Fruit fly (Drosophila melanogaster): ENCODE data around the gene Teh3.

The Teh3 gene

dm6 chr3L:4169957-4170651 lies 14.4 kb downstream of the Teh3 start, which contains the start of gene Ero1L:
Gene Ero1L (plus strand): TSS chr3L:4170404.
- TF ChIP-seq dsf (GFP tag; optimal IDR thresholded peaks at IDR 0.05; ENCODE audit: borderline replicate concordance) = no peak
- TF ChIP-seq CrebA (GFP tag; optimal IDR thresholded peaks at IDR 0.05; ENCODE audit: borderline replicate concordance) = peak; percentile 51
- no peak for TF ChIP-seq pan (optimal IDR thresholded peaks at IDR 0.05)
- no peak for TF ChIP-seq Rel (GFP tag; optimal IDR thresholded peaks at IDR 0.05)
- peak; percentile 67 for TF ChIP-seq Rel (tag; optimal IDR thresholded peaks at IDR 0.05)
- TF ChIP-seq tai (GFP tag; optimal IDR thresholded peaks at IDR 0.05) = no peak
- no peak for TF ChIP-seq Mio (GFP tag; optimal IDR thresholded peaks at IDR 0.05)
- no peak for TF ChIP-seq jim (GFP tag; optimal IDR thresholded peaks at IDR 0.05)
- no peak for TF ChIP-seq Myc (optimal IDR thresholded peaks at IDR 0.05)
- no peak for TF ChIP-seq Hr83 (GFP tag; optimal IDR thresholded peaks at IDR 0.05; ENCODE audit: poor library complexity, severe bottlenecking)
- peak; percentile 14 for TF ChIP-seq psq (GFP tag; optimal IDR thresholded peaks at IDR 0.05)
- no peak for TF ChIP-seq GATAd (GFP tag; optimal IDR thresholded peaks at IDR 0.05)
- peak; percentile 40 for TF ChIP-seq Dif (GFP tag; optimal IDR thresholded peaks at IDR 0.05; ENCODE audit: partially characterized antibody)
- no peak for TF ChIP-seq Sp1 (GFP tag; optimal IDR thresholded peaks at IDR 0.05)
- no peak for TF ChIP-seq dl (GFP tag; optimal IDR thresholded peaks at IDR 0.05; ENCODE audit: insufficient read depth in 1 of 2, partially characterized antibody in 2 of 2)
- TF ChIP-seq sv (GFP tag; optimal IDR thresholded peaks at IDR 0.05) = no peak
- TF ChIP-seq Hnf4 (GFP tag; optimal IDR thresholded peaks at IDR 0.05) = peak; percentile 24
- no peak for TF ChIP-seq sage (GFP tag; optimal IDR thresholded peaks at IDR 0.05)
- TF ChIP-seq h (GFP tag; optimal IDR thresholded peaks at IDR 0.05) = peak; percentile 3
- TF ChIP-seq HLH106 (tag; optimal IDR thresholded peaks at IDR 0.05) = peak; percentile 51

dm6 chr3L:4167353-4167842 lies 17.1 kb downstream of the Teh3 start, which contains the start of gene mas:
Gene mas (minus strand): TSS chr3L:4167464.
- TF ChIP-seq fru (GFP tag; optimal IDR thresholded peaks at IDR 0.05) (peak; percentile 22), dl (GFP tag; optimal IDR thresholded peaks at IDR 0.05; ENCODE audit: insufficient read depth in 1 of 2, partially characterized antibody in 2 of 2) (peak; percentile 38 to 89), Dif (GFP tag; optimal IDR thresholded peaks at IDR 0.05; ENCODE audit: partially characterized antibody) (peak; percentile 91), Hnf4 (GFP tag; optimal IDR thresholded peaks at IDR 0.05) (no peak)

- TF ChIP-seq GATAd (GFP tag; optimal IDR thresholded peaks at IDR 0.05) (no peak), Sp1 (GFP tag; optimal IDR thresholded peaks at IDR 0.05) (peak; percentile 44), CrebA (GFP tag; optimal IDR thresholded peaks at IDR 0.05; ENCODE audit: borderline replicate concordance) (peak; percentile 62), Myc (optimal IDR thresholded peaks at IDR 0.05) (no peak)
Measured at dm6 chr3L:4160926-4161325, 23.5 kb downstream of the Teh3 start, which contains the start of gene nab. Gene nab (minus strand): TSS chr3L:4160932.

- TF ChIP-seq Mio (GFP tag; optimal IDR thresholded peaks at IDR 0.05) = no peak
- no peak for TF ChIP-seq Vsx2 (GFP tag; optimal IDR thresholded peaks at IDR 0.05; ENCODE audit: partially characterized antibody)
- TF ChIP-seq foxo (GFP tag; optimal IDR thresholded peaks at IDR 0.05) = no peak
- TF ChIP-seq GATAd (GFP tag; optimal IDR thresholded peaks at IDR 0.05) = no peak
- TF ChIP-seq h (GFP tag; optimal IDR thresholded peaks at IDR 0.05) = no peak
- no peak for TF ChIP-seq dsf (GFP tag; optimal IDR thresholded peaks at IDR 0.05; ENCODE audit: borderline replicate concordance)
- TF ChIP-seq Dfd (GFP tag; optimal IDR thresholded peaks at IDR 0.05) = no peak
- TF ChIP-seq woc (GFP tag; optimal IDR thresholded peaks at IDR 0.05) = no peak
- TF ChIP-seq CrebA (GFP tag; optimal IDR thresholded peaks at IDR 0.05; ENCODE audit: borderline replicate concordance) = no peak
- no peak for TF ChIP-seq lola (GFP tag; optimal IDR thresholded peaks at IDR 0.05)
- no peak for TF ChIP-seq Hnf4 (GFP tag; optimal IDR thresholded peaks at IDR 0.05)
- no peak for TF ChIP-seq Dif (GFP tag; optimal IDR thresholded peaks at IDR 0.05; ENCODE audit: partially characterized antibody)
- no peak for TF ChIP-seq Myc (optimal IDR thresholded peaks at IDR 0.05)
- TF ChIP-seq OdsH (GFP tag; optimal IDR thresholded peaks at IDR 0.05) = no peak
- no peak for TF ChIP-seq CG9705 (GFP tag; optimal IDR thresholded peaks at IDR 0.05)
- TF ChIP-seq CG32264 (GFP tag; optimal IDR thresholded peaks at IDR 0.05) = no peak
- TF ChIP-seq pan (optimal IDR thresholded peaks at IDR 0.05) = no peak
Measured at dm6 chr3L:4159264-4159663, 25.2 kb downstream of the Teh3 start.

dm6 chr3L:4158361-4158760 lies 26.1 kb downstream of the Teh3 start:
- TF ChIP-seq Mio (GFP tag; optimal IDR thresholded peaks at IDR 0.05) = no peak
- no peak for TF ChIP-seq lola (GFP tag; optimal IDR thresholded peaks at IDR 0.05)
- peak; percentile 19 for TF ChIP-seq woc (GFP tag; optimal IDR thresholded peaks at IDR 0.05)
- no peak for TF ChIP-seq Myc (optimal IDR thresholded peaks at IDR 0.05)
- TF ChIP-seq dl (GFP tag; optimal IDR thresholded peaks at IDR 0.05; ENCODE audit: insufficient read depth in 1 of 2, partially characterized antibody in 2 of 2) = no peak
- TF ChIP-seq Vsx2 (GFP tag; optimal IDR thresholded peaks at IDR 0.05; ENCODE audit: partially characterized antibody) = no peak
- TF ChIP-seq sage (GFP tag; optimal IDR thresholded peaks at IDR 0.05) = peak; percentile 40
- no peak for TF ChIP-seq jim (GFP tag; optimal IDR thresholded peaks at IDR 0.05)
- peak; percentile 61 for TF ChIP-seq ey (GFP tag; optimal IDR thresholded peaks at IDR 0.05)
- TF ChIP-seq rgr (GFP tag; optimal IDR thresholded peaks at IDR 0.05) = peak; percentile 75
- no peak for TF ChIP-seq dsf (GFP tag; optimal IDR thresholded peaks at IDR 0.05; ENCODE audit: borderline replicate concordance)
- TF ChIP-seq N (GFP tag; optimal IDR thresholded peaks at IDR 0.05) = no peak
- TF ChIP-seq CG9705 (GFP tag; optimal IDR thresholded peaks at IDR 0.05) = peak; percentile 38
- peak in 1 of 2 experiments; percentile 70 for TF ChIP-seq foxo (GFP tag; optimal IDR thresholded peaks at IDR 0.05)
- TF ChIP-seq h (GFP tag; optimal IDR thresholded peaks at IDR 0.05) = peak; percentile 76
- TF ChIP-seq OdsH (GFP tag; optimal IDR thresholded peaks at IDR 0.05) = peak; percentile 49
- peak; percentile 67 for TF ChIP-seq fru (GFP tag; optimal IDR thresholded peaks at IDR 0.05)
- TF ChIP-seq br (GFP tag; optimal IDR thresholded peaks at IDR 0.05) = peak; percentile 54
- TF ChIP-seq sv (GFP tag; optimal IDR thresholded peaks at IDR 0.05) = no peak
- no peak for TF ChIP-seq Dif (GFP tag; optimal IDR thresholded peaks at IDR 0.05; ENCODE audit: partially characterized antibody)
- no peak for TF ChIP-seq CrebA (GFP tag; optimal IDR thresholded peaks at IDR 0.05; ENCODE audit: borderline replicate concordance)
- no peak for TF ChIP-seq Abd-B (GFP tag; optimal IDR thresholded peaks at IDR 0.05)
- no peak for TF ChIP-seq Rel (GFP tag; optimal IDR thresholded peaks at IDR 0.05)
- no peak for TF ChIP-seq Rel (tag; optimal IDR thresholded peaks at IDR 0.05)
- peak; percentile 60 for TF ChIP-seq brk (GFP tag; optimal IDR thresholded peaks at IDR 0.05)

Measured in whole organism, wandering third instar larva.